Worm (Caenorhabditis elegans): ENCODE measurements around the gene F59E11.5.

- TF ChIP-seq ama-1 (optimal IDR thresholded peaks at IDR 0.05) (no peak), fos-1 (tag; optimal IDR thresholded peaks at IDR 0.05) (no peak), fkh-2 (tag; optimal IDR thresholded peaks at IDR 0.05) (no peak), unc-39 (tag; optimal IDR thresholded peaks at IDR 0.05) (no peak), R02D3.7 (tag; optimal IDR thresholded peaks at IDR 0.05) (no peak), pqm-1 (tag; optimal IDR thresholded peaks at IDR 0.05) (no peak), unc-62 (GFP tag; optimal IDR thresholded peaks at IDR 0.05) (no peak), elt-2 (tag; optimal IDR thresholded peaks at IDR 0.05) (no peak), aly-2 (tag; optimal IDR thresholded peaks at IDR 0.05) (no peak), nhr-237 (tag; optimal IDR thresholded peaks at IDR 0.05) (no peak), pha-4 (tag; optimal IDR thresholded peaks at IDR 0.05) (no peak), nhr-12 (tag; optimal IDR thresholded peaks at IDR 0.05) (no peak)
These were observed 6.3 kb downstream of the F59E11.5 start, which contains the start of gene F59E11.2 for ce11 chrV:9001175-9001574.

Measured in whole organism, L3 larva.